Fruit fly (Drosophila melanogaster): ENCODE measurements around the gene CG11755.
A peak's percentile ranks its signal among the peaks of the same experiment; 100 is the strongest.

Gene CG11755

DNA sequence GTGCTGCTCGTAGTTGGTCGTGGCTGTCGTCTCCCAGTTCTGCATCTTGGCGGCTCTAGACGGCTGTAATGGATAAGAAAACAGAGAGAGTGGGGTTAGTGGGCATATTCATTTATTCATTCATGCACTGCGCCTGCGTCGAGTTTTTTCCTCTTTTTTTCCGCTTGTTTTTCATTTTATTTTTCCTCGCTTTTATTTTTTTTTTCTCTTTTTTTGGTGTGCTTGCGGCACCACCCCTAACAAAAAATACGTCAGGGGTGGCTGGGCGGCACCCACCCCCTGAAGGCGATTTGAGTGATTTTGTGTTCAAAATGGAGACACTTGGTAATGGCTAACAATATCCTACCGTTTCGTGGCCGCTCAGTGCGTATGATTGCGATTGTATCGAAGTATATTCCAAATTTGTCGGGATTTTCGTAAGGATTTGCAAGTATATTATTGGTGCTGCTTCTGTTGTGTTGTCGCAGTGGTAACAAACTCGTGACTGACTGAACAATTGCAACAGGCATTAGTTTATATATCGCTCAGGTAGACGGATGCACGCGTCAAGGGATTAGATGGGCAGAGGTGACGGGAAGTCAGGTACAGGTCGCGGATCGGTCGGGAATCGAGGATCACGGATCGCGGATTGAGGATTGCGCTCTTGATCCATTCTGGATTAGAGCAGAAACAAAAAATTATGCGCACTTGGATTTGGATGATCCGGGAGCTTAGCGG lies 17.6 kb downstream of the CG11755 start (continued):
- TF ChIP-seq fd96Cb (tag; optimal IDR thresholded peaks at IDR 0.05) (no peak), Elba2 (GFP tag; optimal IDR thresholded peaks at IDR 0.05) (no peak), grau (tag; optimal IDR thresholded peaks at IDR 0.05) (no peak), CG2129 (GFP tag; IDR thresholded peaks at IDR 0.05; ENCODE audit: partially characterized antibody) (no peak), CG7372 (GFP tag; IDR thresholded peaks at IDR 0.05) (no peak), fd102C (GFP tag; optimal IDR thresholded peaks at IDR 0.05) (no peak), Taf1 (GFP tag; IDR thresholded peaks at IDR 0.05) (no peak), Neu2 (GFP tag; optimal IDR thresholded peaks at IDR 0.05; ENCODE audit: borderline replicate concordance) (no peak), BEAF-32 (GFP tag; optimal IDR thresholded peaks at IDR 0.05) (no peak), ash1 (GFP tag; optimal IDR thresholded peaks at IDR 0.05) (no peak), gfzf (GFP tag; optimal IDR thresholded peaks at IDR 0.05) (no peak), CG9797 (GFP tag; optimal IDR thresholded peaks at IDR 0.05) (no peak), CG18619 (GFP tag; optimal IDR thresholded peaks at IDR 0.05) (peak; percentile 29), CG18764 (GFP tag; optimal IDR thresholded peaks at IDR 0.05) (no peak), CG12155 (GFP tag; optimal IDR thresholded peaks at IDR 0.05) (no peak), seq (GFP tag; IDR thresholded peaks at IDR 0.05) (peak; percentile 89), Hand (GFP tag; optimal IDR thresholded peaks at IDR 0.05) (peak; percentile 91), ken (GFP tag; IDR thresholded peaks at IDR 0.05) (no peak), trh (GFP tag; optimal IDR thresholded peaks at IDR 0.05) (no peak), CG12071 (GFP tag; optimal IDR thresholded peaks at IDR 0.05) (peak; percentile 63), CoRest (tag; optimal IDR thresholded peaks at IDR 0.05) (no peak), shn (GFP tag; optimal IDR thresholded peaks at IDR 0.05) (no peak), CG18599 (GFP tag; optimal IDR thresholded peaks at IDR 0.05) (no peak), jigr1 (GFP tag; IDR thresholded peaks at IDR 0.05) (no peak), Drgx (GFP tag; IDR thresholded peaks at IDR 0.05) (peak; percentile 94), tna (GFP tag; IDR thresholded peaks at IDR 0.05; ENCODE audit: partially characterized antibody) (no peak), ac (GFP tag; optimal IDR thresholded peaks at IDR 0.05) (no peak), amos (GFP tag; IDR thresholded peaks at IDR 0.05; ENCODE audit: partially characterized antibody) (no peak), Hr3 (GFP tag; optimal IDR thresholded peaks at IDR 0.05) (no peak), pnt (GFP tag; optimal IDR thresholded peaks at IDR 0.05) (no peak), dmrt11E (tag; optimal IDR thresholded peaks at IDR 0.05) (no peak), lab (GFP tag; optimal IDR thresholded peaks at IDR 0.05) (peak; percentile 56), CG18011 (GFP tag; optimal IDR thresholded peaks at IDR 0.05) (no peak), Gug (GFP tag; IDR thresholded peaks at IDR 0.05) (no peak), CG12104 (GFP tag; optimal IDR thresholded peaks at IDR 0.05) (no peak), CG13894 (tag; optimal IDR thresholded peaks at IDR 0.05) (no peak), CG4328 (GFP tag; optimal IDR thresholded peaks at IDR 0.05) (peak; percentile 32), nau (GFP tag; optimal IDR thresholded peaks at IDR 0.05) (no peak), CG10654 (GFP tag; optimal IDR thresholded peaks at IDR 0.05) (no peak), MBD-R2 (GFP tag; IDR thresholded peaks at IDR 0.05) (no peak), ab (GFP tag; optimal IDR thresholded peaks at IDR 0.05) (no peak), CG1647 (GFP tag; optimal IDR thresholded peaks at IDR 0.05) (no peak), CG15601 (tag; optimal IDR thresholded peaks at IDR 0.05) (no peak), HLH4C (GFP tag; IDR thresholded peaks at IDR 0.05; ENCODE audit: partially characterized antibody) (no peak), hth (optimal IDR thresholded peaks at IDR 0.05) (no peak), CG2712 (tag; optimal IDR thresholded peaks at IDR 0.05) (no peak), CG9609 (GFP tag; optimal IDR thresholded peaks at IDR 0.05) (no peak), pfk (GFP tag; optimal IDR thresholded peaks at IDR 0.05) (peak; percentile 33), chn (GFP tag; optimal IDR thresholded peaks at IDR 0.05) (no peak), Hr39 (optimal IDR thresholded peaks at IDR 0.05) (no peak)

Data from whole organism, embryonic.